Worm (Caenorhabditis elegans) whole organism, midembryonic: ENCODE data around the gene pkhm-2.

Experiments used
- T22C8.4 ChIP-seq: fragments of 200-800 bp; sonication (Bioruptor generic); IDR thresholded peaks from 2 replicates; pipeline ENCODE4 v1.3.6; 2022; ENCODE audit warnings: missing genetic modification characterization, missing compliant biosample characterization
- cog-1 ChIP-seq: sonication (generic microtip); optimal IDR thresholded peaks from 2 replicates; lab custom pipeline; 2016; ENCODE audit warnings: missing genetic modification characterization, missing compliant biosample characterization
- flt-1 ChIP-seq: fragments of 200-800 bp; sonication (Bioruptor generic); IDR thresholded peaks from 2 replicates; pipeline ENCODE4 v1.3.6; 2022; ENCODE audit warnings: missing genetic modification characterization, missing compliant biosample characterization
- med-1 ChIP-seq: sonication (generic microtip); optimal IDR thresholded peaks from 2 replicates; lab custom pipeline; 2017; ENCODE audit warnings: missing genetic modification characterization, mild to moderate bottlenecking, missing compliant biosample characterization, antibody characterized with exemption, missing genetic modification reagents; ENCODE audit not compliant: insufficient read depth
- ref-1 ChIP-seq: fragments of 200-800 bp; sonication (Bioruptor generic); conservative IDR thresholded peaks from 2 replicates; pipeline ENCODE4 v1.3.6; 2022; ENCODE audit warnings: missing genetic modification reagents, missing genetic modification characterization, missing compliant biosample characterization
- tab-1 ChIP-seq: fragments of 200-800 bp; sonication (Bioruptor generic); IDR thresholded peaks from 2 replicates; pipeline ENCODE4 v1.3.6; 2022; ENCODE audit warnings: missing genetic modification characterization, missing compliant biosample characterization
- ztf-23 ChIP-seq: fragments of 200-800 bp; sonication (Bioruptor generic); IDR thresholded peaks from 2 replicates; pipeline ENCODE4 v1.3.6; 2022; ENCODE audit warnings: missing genetic modification reagents, missing genetic modification characterization, missing compliant biosample characterization

DNA sequence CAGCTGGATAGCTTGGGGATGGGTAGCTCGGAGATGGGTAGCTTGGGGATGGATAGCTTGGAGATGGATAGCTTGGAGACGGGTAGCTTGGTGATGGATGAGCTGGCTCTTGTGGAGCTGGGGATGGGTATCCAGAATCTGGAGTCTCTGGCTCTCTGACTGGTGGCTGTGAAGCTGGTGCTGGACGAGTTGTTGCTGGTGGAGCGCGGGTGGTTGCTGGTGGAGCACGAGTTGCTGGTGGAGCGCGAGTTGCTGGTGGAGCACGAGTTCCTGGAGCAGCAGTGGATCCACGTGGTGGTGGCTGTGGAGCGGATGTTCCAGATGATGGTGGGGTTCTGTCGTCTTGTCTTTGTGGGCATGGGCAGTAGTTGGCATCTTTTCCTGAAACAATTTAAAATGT lies 6.1 kb downstream of the pkhm-2 start:
- TF ChIP-seq flt-1 (GFP tag; lab: Robert Waterston, UW) (no peak), ref-1 (no peak), tab-1 (GFP tag; lab: Robert Waterston, UW) (no peak), cog-1 (no peak), ztf-23 (GFP tag; lab: Robert Waterston, UW) (no peak), T22C8.4 (GFP tag; lab: Robert Waterston, UW) (no peak), med-1 (no peak)
